Worm (Caenorhabditis elegans) whole organism, midembryonic: ENCODE data around the gene srh-268.
"Not testable (repeated sequence)": the region's sequence is repeated elsewhere in the genome, so short reads cannot be mapped to it uniquely, and the experiment has no call there.

Experiments used
- T22C8.4 ChIP-seq: fragments of 200-800 bp; sonication (Bioruptor generic); IDR thresholded peaks from 2 replicates; pipeline ENCODE4 v1.3.6; 2022; ENCODE audit warnings: missing genetic modification characterization, missing compliant biosample characterization
- cog-1 ChIP-seq: sonication (generic microtip); optimal IDR thresholded peaks from 2 replicates; lab custom pipeline; 2016; ENCODE audit warnings: missing genetic modification characterization, missing compliant biosample characterization
- flt-1 ChIP-seq: fragments of 200-800 bp; sonication (Bioruptor generic); IDR thresholded peaks from 2 replicates; pipeline ENCODE4 v1.3.6; 2022; ENCODE audit warnings: missing genetic modification characterization, missing compliant biosample characterization
- klf-2 ChIP-seq: fragments of 200-800 bp; sonication (Bioruptor generic); conservative IDR thresholded peaks from 2 replicates; pipeline ENCODE4 v1.3.6; 2022; ENCODE audit warnings: missing genetic modification reagents, missing genetic modification characterization, missing compliant biosample characterization
- med-1 ChIP-seq: sonication (generic microtip); optimal IDR thresholded peaks from 2 replicates; lab custom pipeline; 2017; ENCODE audit warnings: missing genetic modification characterization, mild to moderate bottlenecking, missing compliant biosample characterization, antibody characterized with exemption, missing genetic modification reagents; ENCODE audit not compliant: insufficient read depth
- ref-1 ChIP-seq: fragments of 200-800 bp; sonication (Bioruptor generic); conservative IDR thresholded peaks from 2 replicates; pipeline ENCODE4 v1.3.6; 2022; ENCODE audit warnings: missing genetic modification reagents, missing genetic modification characterization, missing compliant biosample characterization
- tab-1 ChIP-seq: fragments of 200-800 bp; sonication (Bioruptor generic); IDR thresholded peaks from 2 replicates; pipeline ENCODE4 v1.3.6; 2022; ENCODE audit warnings: missing genetic modification characterization, missing compliant biosample characterization
- ztf-23 ChIP-seq: fragments of 200-800 bp; sonication (Bioruptor generic); IDR thresholded peaks from 2 replicates; pipeline ENCODE4 v1.3.6; 2022; ENCODE audit warnings: missing genetic modification reagents, missing genetic modification characterization, missing compliant biosample characterization
- ztf-29 ChIP-seq: fragments of 200-800 bp; sonication (Bioruptor generic); IDR thresholded peaks from 2 replicates; pipeline ENCODE4 v1.3.6; 2022; ENCODE audit warnings: missing genetic modification reagents, missing genetic modification characterization, missing compliant biosample characterization

Gene srh-268

DNA sequence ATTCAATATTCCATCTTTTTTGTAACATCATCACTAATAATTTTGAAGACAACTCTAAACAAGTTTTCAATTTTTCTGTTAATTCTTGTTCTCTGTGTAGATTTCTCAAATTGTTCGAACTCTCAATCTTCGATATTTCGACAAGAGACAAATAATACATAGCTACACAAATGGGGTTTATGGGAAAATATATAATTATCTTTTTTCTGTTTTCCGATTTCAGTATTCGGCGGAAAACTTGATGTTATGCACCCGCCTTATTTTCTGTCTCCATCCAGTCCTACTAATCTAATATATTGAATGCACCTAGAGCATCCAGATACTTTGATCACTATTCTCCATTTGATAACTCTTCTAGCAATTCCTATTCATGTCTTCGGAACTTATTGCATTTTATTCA is at the start of gene srh-268:
Gene srh-268 (plus strand): TSS at position 301 of the 400 bp plus-strand sequence.
- no peak for TF ChIP-seq T22C8.4 (GFP tag; lab: Robert Waterston, UW)
- no peak for TF ChIP-seq klf-2
- no peak for TF ChIP-seq med-1
- no peak for TF ChIP-seq ztf-23 (GFP tag; lab: Robert Waterston, UW)
- TF ChIP-seq ref-1 (GFP tag; lab: Robert Waterston, UW), result no peak
- TF ChIP-seq ztf-29, result no peak
- TF ChIP-seq cog-1, result no peak
- TF ChIP-seq tab-1 (GFP tag; lab: Robert Waterston, UW), result no peak

DNA sequence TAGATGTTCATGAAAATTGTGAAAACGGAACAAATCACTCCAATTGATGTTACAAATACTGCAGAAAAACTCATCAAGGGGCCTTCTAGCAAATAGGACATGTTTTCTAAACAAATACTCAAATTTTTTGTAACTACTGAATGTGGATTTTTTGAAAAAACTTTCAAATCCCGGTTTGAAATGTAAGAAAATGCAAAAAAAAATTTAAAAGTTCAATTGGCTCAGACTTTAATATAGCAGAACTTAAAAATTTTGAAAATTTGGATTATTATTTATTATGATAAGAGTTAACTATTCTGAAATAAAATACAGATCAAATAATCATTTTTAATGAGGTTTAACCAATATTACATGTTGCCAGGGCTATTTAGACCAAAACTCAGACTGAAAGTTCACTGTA is 48.8 kb upstream of the srh-268 start, which contains the start of gene srbc-9:
Gene srbc-9 (minus strand): TSS at position 101 of the 400 bp plus-strand sequence.
- TF ChIP-seq ztf-23 (GFP tag; lab: Robert Waterston, UW) (no peak), ref-1 (GFP tag; lab: Robert Waterston, UW) (no peak), ztf-29 (no peak), cog-1 (no peak), klf-2 (no peak), med-1 (no peak), flt-1 (GFP tag; lab: Robert Waterston, UW) (no peak), T22C8.4 (GFP tag; lab: Robert Waterston, UW) (no peak), tab-1 (GFP tag; lab: Robert Waterston, UW) (no peak)

DNA sequence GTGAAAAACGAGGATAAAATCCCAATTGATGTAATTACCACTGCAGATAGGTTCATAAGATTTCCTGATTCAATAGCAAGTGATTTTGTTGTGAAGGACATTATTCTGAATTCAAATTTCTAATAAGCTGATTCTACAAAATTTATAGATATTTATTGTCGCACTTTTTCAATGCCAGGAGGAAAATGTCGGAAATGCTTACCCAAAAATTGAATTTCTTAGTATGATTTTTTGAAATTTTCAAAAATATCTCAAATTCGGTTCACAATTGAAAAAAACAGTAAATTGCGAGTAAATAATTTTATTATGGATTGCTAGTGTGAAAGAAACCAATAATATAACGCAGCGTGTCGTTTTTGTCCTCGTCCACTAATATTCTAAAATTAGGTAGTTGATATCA is 46.2 kb upstream of the srh-268 start, which contains the start of gene srbc-10:
Gene srbc-10 (minus strand): TSS at position 101 of the 400 bp plus-strand sequence.
- TF ChIP-seq T22C8.4 (GFP tag; lab: Robert Waterston, UW) (no peak), ref-1 (GFP tag; lab: Robert Waterston, UW) (no peak), tab-1 (GFP tag; lab: Robert Waterston, UW) (no peak), klf-2 (no peak)

DNA sequence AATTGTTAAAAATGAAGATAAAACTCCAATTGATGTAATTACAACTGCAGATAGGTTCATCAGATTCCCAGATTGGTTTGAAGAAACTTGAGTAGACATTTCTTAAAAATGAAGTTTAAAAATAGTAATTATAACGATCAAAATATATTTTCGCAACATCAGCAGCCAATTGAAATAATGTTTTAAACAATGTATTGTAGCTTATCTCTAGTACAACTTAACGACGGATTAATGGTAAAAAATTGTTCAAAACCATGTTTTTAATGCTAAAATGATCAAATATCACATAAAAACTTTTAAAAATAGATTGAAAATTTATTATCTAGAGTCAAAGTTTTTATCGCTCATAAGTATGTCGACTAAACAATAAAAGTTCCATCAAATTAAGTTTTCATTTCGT is 43.9 kb upstream of the srh-268 start, which contains the start of gene srbc-11:
Gene srbc-11 (minus strand): TSS at position 101 of the 400 bp plus-strand sequence.
- TF ChIP-seq ztf-23 (GFP tag; lab: Robert Waterston, UW) (no peak), ztf-29 (no peak), klf-2 (no peak), cog-1 (no peak), T22C8.4 (GFP tag; lab: Robert Waterston, UW) (no peak), ref-1 (GFP tag; lab: Robert Waterston, UW) (no peak), tab-1 (GFP tag; lab: Robert Waterston, UW) (no peak), med-1 (no peak)

DNA sequence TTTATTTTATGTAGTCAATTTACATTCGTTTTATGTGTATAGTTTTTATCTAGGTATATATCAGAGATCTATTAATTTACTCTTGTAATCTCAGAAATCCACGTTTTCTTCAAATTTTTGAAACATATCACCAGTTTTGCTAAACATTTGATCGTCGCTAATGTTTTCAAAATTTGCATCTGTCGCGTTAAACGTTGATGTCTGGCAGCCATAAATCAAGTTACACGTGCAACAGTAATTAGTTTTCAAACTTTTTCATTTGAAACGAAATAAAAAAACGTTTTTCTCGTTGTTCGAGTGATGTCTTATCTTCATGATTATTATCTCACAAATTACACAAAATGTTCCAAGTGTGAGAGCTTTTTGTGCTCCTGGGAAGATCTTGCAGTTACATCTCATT is 41.7 kb upstream of the srh-268 start, which contains the start of gene srh-79:
Gene srh-79 (plus strand): TSS at position 301 of the 400 bp plus-strand sequence.
- TF ChIP-seq ref-1 (GFP tag; lab: Robert Waterston, UW), result no peak

DNA sequence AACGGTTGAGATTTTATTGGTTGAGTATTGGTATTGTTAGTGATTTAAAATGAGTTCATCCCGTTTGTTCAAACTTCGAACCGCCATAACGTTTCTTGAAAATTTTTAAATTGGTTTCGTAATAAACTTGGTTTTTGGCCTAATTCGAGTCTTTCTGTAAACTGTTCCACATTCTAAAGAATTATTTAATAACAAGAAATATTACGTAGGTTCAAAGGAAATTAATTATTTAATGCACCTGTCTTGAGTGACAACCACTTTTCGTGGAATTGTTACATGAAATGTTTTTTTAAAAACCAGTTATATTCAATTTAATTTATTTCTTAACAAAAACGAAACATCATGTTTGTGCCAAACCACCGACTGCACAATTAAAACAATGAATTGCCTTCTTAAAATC is 37.9 kb upstream of the srh-268 start:
- TF ChIP-seq tab-1 (GFP tag; lab: Robert Waterston, UW), result no peak
- TF ChIP-seq cog-1, result no peak
- TF ChIP-seq ztf-29, result no peak

DNA sequence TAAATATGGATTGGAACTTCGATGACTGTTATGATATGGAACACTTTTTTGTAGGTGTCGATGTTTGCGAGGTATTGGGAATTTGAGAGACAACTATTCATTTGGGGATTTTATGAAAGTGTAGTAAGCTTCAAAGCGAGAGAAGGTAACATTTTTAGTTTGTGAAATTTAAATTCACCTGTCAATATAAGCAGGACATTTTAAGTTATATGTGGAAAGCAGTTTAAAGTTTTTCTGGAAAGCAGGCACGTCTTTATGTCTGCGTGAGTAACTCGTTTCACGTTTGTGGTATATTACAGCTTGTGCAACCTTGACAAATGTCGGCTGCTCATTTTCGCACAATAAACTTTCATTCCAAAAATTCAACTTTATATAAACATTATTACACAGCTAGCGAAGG is 34.8 kb upstream of the srh-268 start, which contains the start of gene srh-229:
Gene srh-229 (minus strand): TSS at position 101 of the 400 bp plus-strand sequence.
- TF ChIP-seq tab-1 (GFP tag; lab: Robert Waterston, UW) (no peak), cog-1 (no peak), klf-2 (no peak), flt-1 (GFP tag; lab: Robert Waterston, UW) (no peak), med-1 (no peak), T22C8.4 (GFP tag; lab: Robert Waterston, UW) (no peak), ref-1 (GFP tag; lab: Robert Waterston, UW) (no peak), ztf-29 (no peak)

DNA sequence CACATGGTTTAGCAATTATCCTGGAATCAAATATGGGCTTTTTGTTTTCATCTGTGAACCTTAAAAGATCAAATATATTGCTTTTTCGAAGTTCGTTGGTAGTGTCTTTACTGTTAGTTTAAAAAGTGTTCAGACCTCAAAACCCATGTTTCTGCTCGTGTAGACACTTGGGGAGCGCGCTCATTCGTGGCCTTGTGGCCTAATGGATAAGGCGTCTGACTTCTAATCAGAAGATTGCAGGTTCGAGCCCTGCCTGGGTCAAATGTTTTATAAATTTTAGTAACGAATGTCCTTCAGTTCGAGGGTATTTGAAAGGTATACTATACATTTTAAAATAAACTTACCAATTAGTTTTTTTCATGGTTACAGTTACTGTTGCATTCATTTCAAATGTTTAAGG is 32.9 kb upstream of the srh-268 start:
- TF ChIP-seq tab-1 (GFP tag; lab: Robert Waterston, UW) (no peak), med-1 (no peak), ref-1 (GFP tag; lab: Robert Waterston, UW) (no peak), ztf-23 (GFP tag; lab: Robert Waterston, UW) (no peak), ztf-29 (no peak), T22C8.4 (GFP tag; lab: Robert Waterston, UW) (no peak), flt-1 (GFP tag; lab: Robert Waterston, UW) (no peak), klf-2 (no peak), cog-1 (no peak)

DNA sequence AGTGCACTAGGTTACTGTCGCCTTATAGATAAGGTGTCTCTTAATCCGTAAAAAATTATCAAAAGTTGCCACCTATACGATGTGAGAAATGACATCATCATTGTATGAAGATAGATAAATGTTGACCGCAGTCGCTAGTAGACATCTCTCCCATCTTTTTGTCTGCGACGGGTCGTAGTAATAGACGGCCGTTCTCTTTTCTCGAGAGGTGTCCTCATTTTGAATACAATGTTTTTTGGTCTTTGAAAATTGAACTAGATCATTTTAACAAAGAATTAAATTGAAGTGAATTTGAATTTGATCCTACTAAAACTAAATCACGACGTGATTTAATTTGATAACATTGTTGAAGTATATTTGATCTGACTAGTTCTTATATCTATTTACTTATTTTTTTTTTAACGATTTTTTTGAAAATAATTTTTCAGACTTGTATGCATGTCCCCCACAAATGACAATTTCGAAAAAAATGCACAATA is 30.5 kb upstream of the srh-268 start, which contains the start of the genes str-31 and nhr-172:
Gene str-31 (minus strand): TSS at position 101 of the 479 bp plus-strand sequence.
Gene nhr-172 (plus strand): TSS at position 429 of the 479 bp plus-strand sequence.
- TF ChIP-seq med-1, result no peak
- no peak for TF ChIP-seq cog-1
- no peak for TF ChIP-seq ztf-23 (GFP tag; lab: Robert Waterston, UW)
- TF ChIP-seq ztf-29, result no peak
- TF ChIP-seq T22C8.4 (GFP tag; lab: Robert Waterston, UW), result no peak
- no peak for TF ChIP-seq tab-1 (GFP tag; lab: Robert Waterston, UW)
- no peak for TF ChIP-seq klf-2

DNA sequence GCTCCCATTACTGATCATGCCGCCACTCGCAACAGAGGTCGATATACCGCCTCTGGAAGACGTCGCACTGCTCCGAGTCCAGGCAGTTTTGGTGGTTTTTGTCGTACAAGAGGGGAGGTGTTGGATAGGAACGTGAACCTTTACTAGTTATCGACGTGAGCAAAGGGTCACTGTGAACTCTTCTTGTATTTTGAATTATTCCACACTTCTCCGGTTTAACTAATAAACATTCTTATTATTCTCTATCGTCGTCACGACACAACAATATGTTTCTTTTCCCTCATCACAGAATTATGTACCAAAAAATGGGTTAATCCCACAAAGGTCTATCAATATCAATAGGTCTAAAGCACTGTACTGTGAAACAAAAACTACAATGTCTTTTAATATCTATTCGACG is 27.6 kb upstream of the srh-268 start, which contains the start of gene nhr-171:
Gene nhr-171 (plus strand): TSS at position 301 of the 400 bp plus-strand sequence.
- TF ChIP-seq flt-1, tab-1, ref-1 (GFP tag; lab: Robert Waterston, UW): not testable (repeated sequence)

DNA sequence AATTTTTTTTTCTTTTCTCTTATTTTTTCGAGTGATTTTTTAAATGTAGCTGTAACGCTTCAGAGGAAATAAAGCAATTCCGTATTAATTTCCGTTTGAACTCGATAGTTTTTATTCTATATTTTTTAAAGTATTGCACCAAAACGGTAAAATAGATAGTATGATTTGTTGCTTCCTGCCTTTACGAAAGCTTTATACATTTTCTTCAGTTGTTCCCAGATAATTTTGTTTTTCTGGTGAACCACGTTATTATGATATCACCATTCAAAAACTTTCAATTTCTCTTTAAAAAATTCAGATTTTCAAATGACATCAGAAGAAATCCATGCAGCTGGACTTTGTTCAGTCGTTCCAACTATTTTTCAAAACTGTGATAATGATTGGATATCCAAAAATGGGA is 24.2 kb upstream of the srh-268 start, which contains the start of gene srb-18:
Gene srb-18 (plus strand): TSS at position 301 of the 400 bp plus-strand sequence.
- TF ChIP-seq T22C8.4 (GFP tag; lab: Robert Waterston, UW), result no peak
- no peak for TF ChIP-seq ref-1 (GFP tag; lab: Robert Waterston, UW)
- no peak for TF ChIP-seq tab-1 (GFP tag; lab: Robert Waterston, UW)
- no peak for TF ChIP-seq cog-1
- no peak for TF ChIP-seq ztf-29
- no peak for TF ChIP-seq flt-1 (GFP tag; lab: Robert Waterston, UW)
- TF ChIP-seq ztf-23 (GFP tag; lab: Robert Waterston, UW), result no peak
- no peak for TF ChIP-seq med-1
- TF ChIP-seq klf-2, result no peak
